Fruit fly (Drosophila melanogaster) whole organism, adult: Measurements from ENCODE around the gene E2f1.

Source experiments
- CG33017 ChIP-seq: fragments of 200-800 bp; sonication (Bioruptor generic); optimal IDR thresholded peaks from 2 replicates; lab custom pipeline; 2018; ENCODE audit warnings: missing biosample characterization, mild to moderate bottlenecking, missing genetic modification characterization, moderate library complexity
- CG7045 ChIP-seq: fragments of 200-800 bp; sonication (Bioruptor generic); optimal IDR thresholded peaks from 2 replicates; lab custom pipeline; 2017; ENCODE audit warnings: missing biosample characterization, mild to moderate bottlenecking, missing genetic modification characterization
- Clk ChIP-seq: fragments of 200-800 bp; sonication (Bioruptor generic); optimal IDR thresholded peaks from 2 replicates; lab custom pipeline; 2017; ENCODE audit warnings: missing biosample characterization, missing genetic modification characterization
- Mnt ChIP-seq: fragments of 200-800 bp; sonication (Bioruptor generic); optimal IDR thresholded peaks from 2 replicates; lab custom pipeline; 2016; ENCODE audit warnings: missing biosample characterization, mild to moderate bottlenecking, missing genetic modification characterization
- bab1 ChIP-seq: fragments of 200-800 bp; sonication (Bioruptor generic); optimal IDR thresholded peaks from 3 replicates; lab custom pipeline; 2019; ENCODE audit warnings: missing biosample characterization, mild to moderate bottlenecking, missing genetic modification characterization, moderate library complexity
- cic ChIP-seq: fragments of 200-800 bp; sonication (Bioruptor generic); optimal IDR thresholded peaks from 2 replicates; lab custom pipeline; 2017; ENCODE audit warnings: missing biosample characterization, mild to moderate bottlenecking, missing genetic modification characterization, moderate library complexity
- kay ChIP-seq: fragments of 200-800 bp; sonication (Bioruptor generic); peaks from one replicate; lab custom pipeline; 2016; ENCODE audit warnings: missing biosample characterization, missing genetic modification characterization, borderline replicate concordance
- toe ChIP-seq: fragments of 200-800 bp; sonication (Bioruptor generic); optimal IDR thresholded peaks from 2 replicates; lab custom pipeline; 2016; ENCODE audit warnings: missing biosample characterization, missing genetic modification characterization

DNA sequence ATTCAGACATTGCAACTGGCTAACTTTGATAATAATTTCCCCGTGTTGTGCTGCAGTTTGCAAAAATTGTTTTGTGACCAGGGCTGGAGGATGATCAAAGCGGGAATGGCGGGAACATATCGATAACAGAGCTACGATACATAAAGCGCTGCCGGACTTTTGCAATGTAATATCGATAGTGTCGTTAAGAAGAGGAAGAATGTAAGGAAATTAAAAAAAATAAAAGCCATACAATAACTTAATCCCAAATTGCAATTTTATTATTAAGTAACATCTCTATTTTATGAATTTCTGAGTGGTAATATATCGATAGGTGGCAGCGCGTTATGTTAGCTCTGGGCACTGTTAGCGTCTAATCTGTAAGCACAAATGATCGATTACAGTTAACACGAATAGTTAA is 11.0 kb upstream of the E2f1 start, which contains the start of gene PolA1:
- TF ChIP-seq kay (GFP tag; lab: Kevin White, UChicago) (no peak), Mnt (no peak), CG7045 (no peak), toe (GFP tag; lab: Kevin White, UChicago) (no peak), CG33017 (tag; lab: Kevin White, UChicago) (no peak), bab1 (GFP tag; lab: Kevin White, UChicago) (peak; percentile 22), cic (no peak), Clk (GFP tag; lab: Kevin White, UChicago) (no peak)
